Worm (Caenorhabditis elegans) whole organism, L2 larva: ENCODE results near the gene rfp-1.
"Not testable (repeated sequence)": the region's sequence is repeated elsewhere in the genome, so short reads cannot be mapped to it uniquely, and the experiment has no call there.

Experiments
- C34F6.9 ChIP-seq: fragments of 150-350 bp; optimal IDR thresholded peaks from 2 replicates; lab custom pipeline; 2014; ENCODE audit warnings: missing biosample characterization, missing genetic modification characterization
- F13H6.1 ChIP-seq: sonication (generic microtip); optimal IDR thresholded peaks from 2 replicates; lab custom pipeline; 2016; ENCODE audit warnings: missing genetic modification characterization, missing compliant biosample characterization
- alr-1 ChIP-seq: fragments of 150-350 bp; optimal IDR thresholded peaks from 2 replicates; lab custom pipeline; 2014; ENCODE audit warnings: missing biosample characterization, missing genetic modification characterization
- ama-1 ChIP-seq: fragments of 150-350 bp; optimal IDR thresholded peaks from 2 replicates; lab custom pipeline; 2018; ENCODE audit warnings: inconsistent platforms
- blmp-1 ChIP-seq: sonication (generic microtip); optimal IDR thresholded peaks from 2 replicates; lab custom pipeline; 2017; ENCODE audit warnings: missing genetic modification characterization, mild to moderate bottlenecking, missing compliant biosample characterization, antibody characterized with exemption, moderate library complexity; ENCODE audit not compliant: insufficient read depth
- ceh-82 ChIP-seq: fragments of 150-350 bp; optimal IDR thresholded peaks from 2 replicates; lab custom pipeline; 2014; ENCODE audit warnings: missing biosample characterization, missing genetic modification characterization
- crh-2 ChIP-seq: sonication (generic microtip); optimal IDR thresholded peaks from 2 replicates; lab custom pipeline; 2017; ENCODE audit warnings: missing biosample characterization, missing genetic modification characterization
- dmd-4 ChIP-seq: sonication (generic microtip); optimal IDR thresholded peaks from 2 replicates; lab custom pipeline; 2017; ENCODE audit warnings: missing biosample characterization, missing genetic modification characterization
- egl-27 ChIP-seq: sonication (generic microtip); optimal IDR thresholded peaks from 3 replicates; lab custom pipeline; 2017; ENCODE audit warnings: missing biosample characterization, missing genetic modification reagents, missing genetic modification characterization
- elt-1 ChIP-seq: fragments of 150-350 bp; optimal IDR thresholded peaks from 2 replicates; lab custom pipeline; 2014; ENCODE audit warnings: missing biosample characterization, missing genetic modification characterization
- elt-3 ChIP-seq: sonication (generic microtip); optimal IDR thresholded peaks from 2 replicates; lab custom pipeline; 2017; ENCODE audit warnings: missing biosample characterization, missing genetic modification characterization
- fos-1 ChIP-seq: fragments of 150-350 bp; optimal IDR thresholded peaks from 2 replicates; lab custom pipeline; 2014; ENCODE audit warnings: missing biosample characterization, missing genetic modification characterization
- gmeb-1 ChIP-seq: fragments of 150-350 bp; optimal IDR thresholded peaks from 2 replicates; lab custom pipeline; 2014; ENCODE audit warnings: missing biosample characterization, missing genetic modification characterization
- lin-11 ChIP-seq: fragments of 150-350 bp; sonication (generic microtip); optimal IDR thresholded peaks from 2 replicates; lab custom pipeline; 2014; ENCODE audit warnings: missing biosample characterization, missing genetic modification characterization, inconsistent platforms, mixed read lengths
- lin-13 ChIP-seq: fragments of 150-350 bp; optimal IDR thresholded peaks from 2 replicates; lab custom pipeline; 2014; ENCODE audit warnings: missing biosample characterization, missing genetic modification reagents, missing genetic modification characterization
- lsy-2 ChIP-seq, 2 experiments: fragments of 150-350 bp in 1 of 2; sonication (generic microtip) in 1 of 2; optimal IDR thresholded peaks; 2 replicates each; lab custom pipeline; 2014 to 2017; ENCODE audit warnings: missing biosample characterization in 2 of 2, missing genetic modification characterization in 2 of 2
- mbf-1 ChIP-seq: sonication (generic microtip); optimal IDR thresholded peaks from 2 replicates; lab custom pipeline; 2017; ENCODE audit warnings: missing biosample characterization, missing genetic modification characterization
- mdl-1 ChIP-seq, 2 experiments: fragments of 150-350 bp in 1 of 2; sonication (generic microtip) in 1 of 2; optimal IDR thresholded peaks; 2 replicates each; lab custom pipeline; 2017; ENCODE audit warnings: missing biosample characterization in 2 of 2, missing genetic modification characterization in 2 of 2
- nhr-10 ChIP-seq: sonication (generic microtip); optimal IDR thresholded peaks from 2 replicates; lab custom pipeline; 2017; ENCODE audit warnings: missing biosample characterization, missing genetic modification characterization
- nhr-11 ChIP-seq: fragments of 150-350 bp; optimal IDR thresholded peaks from 2 replicates; lab custom pipeline; 2014; ENCODE audit warnings: missing biosample characterization, missing genetic modification characterization
- nhr-129 ChIP-seq: fragments of 150-350 bp; optimal IDR thresholded peaks from 2 replicates; lab custom pipeline; 2014; ENCODE audit warnings: missing biosample characterization, missing genetic modification characterization
- nhr-21 ChIP-seq: fragments of 150-350 bp; optimal IDR thresholded peaks from 2 replicates; lab custom pipeline; 2014; ENCODE audit warnings: missing biosample characterization, missing genetic modification characterization
- nhr-237 ChIP-seq: fragments of 150-350 bp; optimal IDR thresholded peaks from 2 replicates; lab custom pipeline; 2014; ENCODE audit warnings: missing biosample characterization, missing genetic modification characterization
- nhr-25 ChIP-seq: fragments of 150-350 bp; sonication (generic microtip); optimal IDR thresholded peaks from 3 replicates; lab custom pipeline; 2014; ENCODE audit warnings: missing biosample characterization, missing genetic modification characterization
- nhr-77 ChIP-seq: fragments of 150-350 bp; optimal IDR thresholded peaks from 2 replicates; lab custom pipeline; 2014; ENCODE audit warnings: missing biosample characterization, missing genetic modification characterization
- sem-4 ChIP-seq: fragments of 150-350 bp; optimal IDR thresholded peaks from 2 replicates; lab custom pipeline; 2014; ENCODE audit warnings: missing biosample characterization, missing genetic modification reagents, missing genetic modification characterization
- skn-1 ChIP-seq: sonication (generic microtip); optimal IDR thresholded peaks from 2 replicates; lab custom pipeline; 2017; ENCODE audit warnings: missing biosample characterization, missing genetic modification characterization
- sma-9 ChIP-seq, 2 experiments: fragments of 150-350 bp in 1 of 2; sonication (generic microtip) in 1 of 2; optimal IDR thresholded peaks; 2 replicates each; lab custom pipeline; 2014 to 2016; ENCODE audit warnings: missing genetic modification characterization in 2 of 2, mild to moderate bottlenecking in 1 of 2, missing biosample characterization in 1 of 2, missing compliant biosample characterization in 1 of 2, missing genetic modification reagents in 1 of 2, moderate library complexity in 1 of 2
- snpc-4 ChIP-seq: fragments of 150-350 bp; optimal IDR thresholded peaks from 2 replicates; lab custom pipeline; 2014; ENCODE audit warnings: missing biosample characterization, missing genetic modification characterization
- unc-39 ChIP-seq: fragments of 150-350 bp; optimal IDR thresholded peaks from 2 replicates; lab custom pipeline; 2014; ENCODE audit warnings: missing biosample characterization, missing genetic modification characterization
- unc-55 ChIP-seq: fragments of 150-350 bp; sonication (generic microtip); optimal IDR thresholded peaks from 3 replicates; lab custom pipeline; 2014; ENCODE audit warnings: missing biosample characterization, missing genetic modification reagents, missing genetic modification characterization
- unc-62 ChIP-seq: fragments of 150-350 bp; optimal IDR thresholded peaks from 2 replicates; lab custom pipeline; 2014; ENCODE audit warnings: missing biosample characterization, missing genetic modification reagents, missing genetic modification characterization
- zag-1 ChIP-seq: fragments of 150-350 bp; optimal IDR thresholded peaks from 2 replicates; lab custom pipeline; 2014; ENCODE audit warnings: missing biosample characterization, missing genetic modification characterization
- ztf-1 ChIP-seq: fragments of 200-800 bp; sonication (Bioruptor generic); conservative IDR thresholded peaks from 2 replicates; pipeline ENCODE4 v1.3.6; 2022; ENCODE audit warnings: missing genetic modification characterization, missing compliant biosample characterization
- ztf-4 ChIP-seq: fragments of 150-350 bp; optimal IDR thresholded peaks from 2 replicates; lab custom pipeline; 2014; ENCODE audit warnings: missing biosample characterization, missing genetic modification characterization

Gene rfp-1

ce11 chrIII:8339372-8339771 lies 19.1 kb upstream of the rfp-1 start, which contains the start of gene clc-28:
clc-28 (minus strand) TSS chrIII:8339472.
- not testable (repeated sequence) for TF ChIP-seq elt-3 (tag; lab: Kevin White, UChicago); unc-62 (GFP tag; lab: Kevin White, UChicago); nhr-237 (tag; lab: Kevin White, UChicago)
- TF ChIP-seq, all 48 proteins: peak for 0; not testable (repeated sequence) for 48

ce11 chrIII:8344283-8344682 lies 14.1 kb upstream of the rfp-1 start, which contains the start of gene ZC262.7:
ZC262.7 (minus strand) TSS chrIII:8344336.
- TF ChIP-seq blmp-1, unc-39, nhr-129 (tag; lab: Kevin White, UChicago): not testable (repeated sequence)

ce11 chrIII:8347822-8348221 lies 10.6 kb upstream of the rfp-1 start, which contains the start of gene clc-29:
clc-29 (minus strand) TSS chrIII:8347922.
- not testable (repeated sequence) for TF ChIP-seq nhr-237 (tag; lab: Kevin White, UChicago); ztf-4; nhr-10

DNA sequence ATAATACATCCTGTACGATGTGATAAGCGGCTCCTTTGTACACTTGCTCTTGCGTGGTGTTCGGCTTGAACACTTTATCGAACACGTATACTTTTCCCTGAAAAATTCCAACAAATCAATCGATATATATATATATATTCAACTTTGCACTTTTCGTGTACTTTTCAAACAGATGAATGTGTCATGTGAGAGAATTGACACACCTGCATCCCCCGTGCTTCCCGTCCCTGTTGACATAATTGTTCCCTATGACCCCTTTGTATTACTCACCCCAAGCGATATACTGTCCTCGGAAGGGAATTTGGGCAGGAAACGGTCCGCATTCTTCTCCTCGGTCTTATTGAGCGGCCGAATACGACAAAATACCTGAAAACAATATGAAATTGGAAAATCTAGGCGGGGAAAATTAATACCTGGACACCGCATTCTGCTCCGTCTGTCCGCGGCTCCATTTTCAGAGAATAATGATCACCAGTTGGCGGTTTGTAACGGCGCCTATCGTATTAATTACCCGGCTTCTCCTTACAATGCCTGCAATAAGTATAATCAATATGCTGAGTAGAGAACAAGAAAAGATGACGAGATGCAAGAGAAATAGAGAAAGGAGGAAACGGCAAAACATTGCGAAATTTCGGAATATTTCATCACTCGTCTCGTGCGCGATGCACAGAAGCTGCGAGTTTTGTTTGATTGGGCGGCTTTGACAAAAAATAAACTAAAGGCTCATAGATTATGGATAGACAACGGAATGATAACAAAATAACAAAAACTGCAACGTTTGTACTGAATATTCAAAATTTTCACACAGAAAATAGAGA lies 3.6 kb upstream of the rfp-1 start, which contains the start of gene unc-116:
unc-116 (minus strand) TSS at position 531 of the 818 bp plus-strand sequence.
- peak; percentile 27 for TF ChIP-seq snpc-4 (tag; lab: Kevin White, UChicago)
- no peak for TF ChIP-seq dmd-4
- no peak for TF ChIP-seq ceh-82 (tag; lab: Kevin White, UChicago)
- no peak for TF ChIP-seq lin-11 (tag; lab: Kevin White, UChicago)
- TF ChIP-seq unc-62 (GFP tag; lab: Kevin White, UChicago): no peak
- TF ChIP-seq skn-1 (tag; lab: Kevin White, UChicago): no peak
- peak; percentile 78 for TF ChIP-seq C34F6.9 (tag; lab: Kevin White, UChicago)
- TF ChIP-seq nhr-77 (tag; lab: Kevin White, UChicago): no peak
- peak; percentile 16 to 70 for TF ChIP-seq mdl-1 (tag; optimal IDR thresholded peaks at IDR 0.05; lab: Kevin White, UChicago)
- TF ChIP-seq unc-55 (GFP tag; lab: Kevin White, UChicago): peak; percentile 92
- TF ChIP-seq alr-1 (tag; lab: Kevin White, UChicago): no peak
- no peak for TF ChIP-seq blmp-1 (tag; lab: Kevin White, UChicago)
- TF ChIP-seq ama-1: no peak
- no peak for TF ChIP-seq elt-1
- TF ChIP-seq zag-1 (tag; lab: Kevin White, UChicago): peak; percentile 54
- peak; percentile 51 for TF ChIP-seq crh-2 (tag; lab: Kevin White, UChicago)
- TF ChIP-seq sma-9 (GFP tag; optimal IDR thresholded peaks at IDR 0.05; lab: Kevin White, UChicago): peak; percentile 67
- no peak for TF ChIP-seq sma-9 (tag; optimal IDR thresholded peaks at IDR 0.05; lab: Kevin White, UChicago)
- peak; percentile 51 for TF ChIP-seq lin-13 (GFP tag; lab: Kevin White, UChicago)
- no peak for TF ChIP-seq mbf-1 (tag; lab: Kevin White, UChicago)
- TF ChIP-seq nhr-21: no peak
- peak; percentile 2 for TF ChIP-seq nhr-25 (tag; lab: Kevin White, UChicago)
- TF ChIP-seq sem-4 (tag; lab: Kevin White, UChicago): peak; percentile 1
- peak; percentile 55 for TF ChIP-seq ztf-4
- no peak for TF ChIP-seq egl-27 (tag; lab: Kevin White, UChicago)
- TF ChIP-seq elt-3 (tag; lab: Kevin White, UChicago): no peak
- no peak for TF ChIP-seq ztf-1 (GFP tag; lab: Robert Waterston, UW)
- peak; percentile 46 to 71 for TF ChIP-seq lsy-2 (tag; optimal IDR thresholded peaks at IDR 0.05; lab: Kevin White, UChicago)
- TF ChIP-seq unc-39 (tag; lab: Kevin White, UChicago): no peak
- TF ChIP-seq F13H6.1: no peak
- TF ChIP-seq nhr-129 (tag; lab: Kevin White, UChicago): peak; percentile 91

DNA sequence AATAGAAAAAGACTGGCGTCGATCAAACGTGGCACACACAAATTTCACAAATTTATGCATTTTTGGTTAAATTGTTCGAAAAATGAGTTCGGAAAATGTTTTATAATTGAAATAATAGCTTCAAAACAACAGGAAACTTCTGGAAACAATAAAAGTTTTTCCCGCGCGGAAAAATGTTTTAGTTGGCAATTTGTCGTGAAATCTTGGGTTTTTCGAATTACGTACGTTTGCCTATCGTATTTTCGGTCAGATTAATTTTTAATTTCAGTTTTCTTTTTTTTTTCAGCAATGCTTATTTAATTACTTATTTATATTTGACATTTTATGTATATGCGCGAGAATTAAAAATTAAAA lies 3.0 kb upstream of the rfp-1 start:
- TF ChIP-seq lin-11 (tag; lab: Kevin White, UChicago): no peak
- TF ChIP-seq mdl-1 (tag; optimal IDR thresholded peaks at IDR 0.05; lab: Kevin White, UChicago): no peak
- no peak for TF ChIP-seq nhr-11 (tag; lab: Kevin White, UChicago)
- TF ChIP-seq mbf-1 (tag; lab: Kevin White, UChicago): no peak
- no peak for TF ChIP-seq gmeb-1
- no peak for TF ChIP-seq dmd-4
- no peak for TF ChIP-seq ama-1
- no peak for TF ChIP-seq unc-39 (tag; lab: Kevin White, UChicago)
- TF ChIP-seq unc-62 (GFP tag; lab: Kevin White, UChicago): no peak
- no peak for TF ChIP-seq fos-1 (tag; lab: Kevin White, UChicago)
- TF ChIP-seq sem-4 (tag; lab: Kevin White, UChicago): no peak
- TF ChIP-seq C34F6.9 (tag; lab: Kevin White, UChicago): no peak
- TF ChIP-seq skn-1 (tag; lab: Kevin White, UChicago): no peak
